Worm (Caenorhabditis elegans) whole organism, mixed stage, embryonic: ENCODE data around the gene sri-77.

Source experiments
- lin-13 ChIP-seq: fragments of 150-350 bp; optimal IDR thresholded peaks from 2 replicates; lab custom pipeline; 2014; ENCODE audit warnings: missing biosample characterization, missing genetic modification characterization
- mab-5 ChIP-seq: fragments of 150-350 bp; optimal IDR thresholded peaks from 2 replicates; lab custom pipeline; 2014; ENCODE audit warnings: missing biosample characterization, missing genetic modification characterization
- nhr-28 ChIP-seq: fragments of 150-350 bp; optimal IDR thresholded peaks from 2 replicates; lab custom pipeline; 2014; ENCODE audit warnings: missing biosample characterization, missing genetic modification characterization
- nhr-76 ChIP-seq: sonication (generic microtip); optimal IDR thresholded peaks from 2 replicates; lab custom pipeline; 2017; ENCODE audit warnings: missing biosample characterization, missing genetic modification characterization
- unc-39 ChIP-seq: fragments of 150-350 bp; optimal IDR thresholded peaks from 2 replicates; lab custom pipeline; 2014; ENCODE audit warnings: missing biosample characterization, missing genetic modification characterization
- unc-62 ChIP-seq: fragments of 150-350 bp; optimal IDR thresholded peaks from 2 replicates; lab custom pipeline; 2014; ENCODE audit warnings: missing biosample characterization, missing genetic modification reagents, missing genetic modification characterization
- ztf-11 ChIP-seq: fragments of 150-350 bp; optimal IDR thresholded peaks from 2 replicates; lab custom pipeline; 2014; ENCODE audit warnings: missing biosample characterization, missing genetic modification characterization

DNA sequence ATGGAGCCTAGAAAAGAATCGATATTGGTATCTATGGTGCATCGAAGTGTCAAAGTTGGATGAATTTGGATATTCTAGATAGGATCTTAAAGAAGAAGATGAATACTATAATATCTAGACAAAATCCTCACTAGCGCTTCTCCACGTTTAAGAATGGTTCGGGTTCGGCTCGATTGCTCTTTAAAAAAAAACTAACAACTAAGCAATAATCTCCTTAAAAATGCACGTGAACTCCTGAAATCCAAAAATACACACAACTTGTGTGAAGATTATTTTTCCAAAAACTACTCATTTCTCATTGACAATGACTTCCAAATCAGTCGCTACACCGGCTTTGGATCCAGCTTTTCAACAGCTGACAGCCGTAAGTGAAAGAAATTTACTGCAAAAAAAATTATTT lies 25.9 kb upstream of the sri-77 start, which contains the start of gene D2062.1:
- TF ChIP-seq nhr-76 (tag; lab: Kevin White, UChicago), result no peak
- no peak for TF ChIP-seq mab-5 (tag; lab: Kevin White, UChicago)
- no peak for TF ChIP-seq nhr-28
- TF ChIP-seq ztf-11, result no peak
- TF ChIP-seq lin-13 (tag; lab: Kevin White, UChicago), result no peak
- TF ChIP-seq unc-39 (tag; lab: Kevin White, UChicago), result no peak
- TF ChIP-seq unc-62 (GFP tag; lab: Kevin White, UChicago), result no peak
